Fruit fly (Drosophila melanogaster) whole organism: Measurements from ENCODE around the gene CG17129.

Experiments
- CG8478 ChIP-seq: fragments of >200 bp; optimal IDR thresholded peaks from 2 replicates; lab custom pipeline; 2018; ENCODE audit warnings: inconsistent platforms
- Dll ChIP-seq: fragments of >200 bp; optimal IDR thresholded peaks from 2 replicates; lab custom pipeline; 2017
- EcR ChIP-seq, 2 experiments: fragments of >200 bp; optimal IDR thresholded peaks; 2 replicates each; lab custom pipeline; 2017; ENCODE audit warnings: missing biosample characterization in 2 of 2, missing genetic modification characterization in 2 of 2, missing genetic modification reagents in 2 of 2
- pan ChIP-seq: fragments of >200 bp; optimal IDR thresholded peaks from 2 replicates; lab custom pipeline; 2017
- psq ChIP-seq: fragments of >200 bp; optimal IDR thresholded peaks from 2 replicates; lab custom pipeline; 2017
- usp ChIP-seq: fragments of >200 bp; optimal IDR thresholded peaks from 2 replicates; lab custom pipeline; 2017; ENCODE audit warnings: missing biosample characterization, missing genetic modification characterization, mixed read lengths

CG17129 gene

dm6 chr3L:721026-721425 lies 40.9 kb upstream of the CG17129 start:
- TF ChIP-seq CG8478 (lab: Kevin White, UChicago) (no peak), EcR (GFP tag; optimal IDR thresholded peaks at IDR 0.05; lab: Kevin White, UChicago) (no peak), psq (lab: Kevin White, UChicago) (no peak), usp (GFP tag; lab: Kevin White, UChicago) (no peak), pan (no peak), Dll (lab: Kevin White, UChicago) (no peak)

- no peak for TF ChIP-seq usp (GFP tag; lab: Kevin White, UChicago)
- no peak for TF ChIP-seq CG8478 (lab: Kevin White, UChicago)
- TF ChIP-seq psq (lab: Kevin White, UChicago), result no peak
Measured at dm6 chr3L:718378-718777, 38.3 kb upstream of the CG17129 start.

- no peak for TF ChIP-seq psq (lab: Kevin White, UChicago)
- no peak for TF ChIP-seq usp (GFP tag; lab: Kevin White, UChicago)
- TF ChIP-seq pan, result no peak
- TF ChIP-seq Dll (lab: Kevin White, UChicago), result no peak
- TF ChIP-seq CG8478 (lab: Kevin White, UChicago), result no peak
- TF ChIP-seq EcR (GFP tag; optimal IDR thresholded peaks at IDR 0.05; lab: Kevin White, UChicago), result no peak
Measured at dm6 chr3L:716078-716477, 36.0 kb upstream of the CG17129 start.

dm6 chr3L:711839-712553 lies 31.9 kb upstream of the CG17129 start, which contains the start of gene CG13896:
Gene CG13896, minus strand, starts transcription at chr3L:711850.
- TF ChIP-seq CG8478 (lab: Kevin White, UChicago) (peak; percentile 1), Dll (lab: Kevin White, UChicago) (no peak), psq (lab: Kevin White, UChicago) (no peak), usp (GFP tag; lab: Kevin White, UChicago) (no peak), pan (no peak), EcR (GFP tag; optimal IDR thresholded peaks at IDR 0.05; lab: Kevin White, UChicago) (no peak)

dm6 chr3L:710345-710822 lies 30.3 kb upstream of the CG17129 start, which contains the start of gene CkIIalpha-i3:
Gene CkIIalpha-i3, minus strand, starts transcription at chr3L:710607.
- TF ChIP-seq psq (lab: Kevin White, UChicago) (no peak), Dll (lab: Kevin White, UChicago) (no peak), pan (no peak), usp (GFP tag; lab: Kevin White, UChicago) (no peak), CG8478 (lab: Kevin White, UChicago) (no peak), EcR (GFP tag; optimal IDR thresholded peaks at IDR 0.05; lab: Kevin White, UChicago) (no peak)

- no peak for TF ChIP-seq pan
- TF ChIP-seq CG8478 (lab: Kevin White, UChicago), result no peak
Measured at dm6 chr3L:709882-710281, 29.8 kb upstream of the CG17129 start.

- no peak for TF ChIP-seq usp (GFP tag; lab: Kevin White, UChicago)
- no peak for TF ChIP-seq pan
Measured at dm6 chr3L:707992-708489, 27.9 kb upstream of the CG17129 start, which contains the start of gene CG13895. Gene CG13895, minus strand, starts transcription at chr3L:708205.

- TF ChIP-seq psq (lab: Kevin White, UChicago), result no peak
- TF ChIP-seq EcR (GFP tag; optimal IDR thresholded peaks at IDR 0.05; lab: Kevin White, UChicago), result no peak
- no peak for TF ChIP-seq CG8478 (lab: Kevin White, UChicago)
- no peak for TF ChIP-seq usp (GFP tag; lab: Kevin White, UChicago)
- no peak for TF ChIP-seq pan
- TF ChIP-seq Dll (lab: Kevin White, UChicago), result no peak
Measured at dm6 chr3L:704661-705543, 24.8 kb upstream of the CG17129 start.

dm6 chr3L:703160-703793 lies 23.2 kb upstream of the CG17129 start:
- TF ChIP-seq psq (lab: Kevin White, UChicago) (no peak), Dll (lab: Kevin White, UChicago) (no peak), EcR (GFP tag; optimal IDR thresholded peaks at IDR 0.05; lab: Kevin White, UChicago) (no peak), usp (GFP tag; lab: Kevin White, UChicago) (no peak), CG8478 (lab: Kevin White, UChicago) (no peak), pan (no peak)

- no peak for TF ChIP-seq Dll (lab: Kevin White, UChicago)
- no peak for TF ChIP-seq pan
- no peak for TF ChIP-seq CG8478 (lab: Kevin White, UChicago)
- TF ChIP-seq EcR (GFP tag; optimal IDR thresholded peaks at IDR 0.05; lab: Kevin White, UChicago), result no peak
- TF ChIP-seq psq (lab: Kevin White, UChicago), result no peak
- no peak for TF ChIP-seq usp (GFP tag; lab: Kevin White, UChicago)
Measured at dm6 chr3L:701798-702635, 21.9 kb upstream of the CG17129 start.
